Fruit fly (Drosophila melanogaster) whole organism, adult: ENCODE measurements around the gene HLH3B.

Experiments used
- Hr96 ChIP-seq: fragments of 200-800 bp; sonication (Bioruptor generic); optimal IDR thresholded peaks from 2 replicates; lab custom pipeline; 2016; ENCODE audit warnings: missing biosample characterization, missing genetic modification characterization
- Mnt ChIP-seq: fragments of 200-800 bp; sonication (Bioruptor generic); optimal IDR thresholded peaks from 2 replicates; lab custom pipeline; 2016; ENCODE audit warnings: missing biosample characterization, mild to moderate bottlenecking, missing genetic modification characterization
- kay ChIP-seq: fragments of 200-800 bp; sonication (Bioruptor generic); peaks from one replicate; lab custom pipeline; 2016; ENCODE audit warnings: missing biosample characterization, missing genetic modification characterization, borderline replicate concordance

- TF ChIP-seq kay (GFP tag; lab: Kevin White, UChicago): peak; percentile 56
- peak; percentile 93 for TF ChIP-seq Hr96
- TF ChIP-seq Mnt: peak; percentile 84
Measured at dm6 chrX:2646022-2646761, 35.3 kb downstream of the HLH3B start.
